1 fruit fly cellular context compared by ENCODE assay signal in genomic region chr3R:25631079-25631478, dm6.
TF ChIP-seq lines count a peak whose summit lies in the region.

No protein-coding gene starts in this region.

TF ChIP-seq in whole organism, embryonic, 481 proteins besides CTCF, POLR2A, EP300 and RAD21 (continued from another document and continues in another):
- TF ChIP-seq Doc3 (GFP tag; IDR thresholded peaks at IDR 0.05; lab: Robert Waterston, UW; ENCODE audit: partially characterized antibody) (no peak), CG8359 (GFP tag; optimal IDR thresholded peaks at IDR 0.05; lab: Kevin White, UChicago; ENCODE audit: borderline replicate concordance) (peak; percentile 28), CG5953 (GFP tag; IDR thresholded peaks at IDR 0.05; lab: Robert Waterston, UW) (peak; percentile 55; the same call in 1 of the 2 replicates), stwl (tag; optimal IDR thresholded peaks at IDR 0.05; lab: Kevin White, UChicago) (no peak), jumu (GFP tag; optimal IDR thresholded peaks at IDR 0.05; lab: Kevin White, UChicago) (peak; percentile 64), HLH3B (GFP tag; IDR thresholded peaks at IDR 0.05; lab: Robert Waterston, UW) (peak; percentile 73), CrebB (tag; optimal IDR thresholded peaks at IDR 0.05; lab: Kevin White, UChicago) (peak; percentile 39), CG4360 (GFP tag; IDR thresholded peaks at IDR 0.05; lab: Robert Waterston, UW) (0 out of 2 replicates have a peak, but pooled peaks have one; percentile 30), gcm2 (GFP tag; optimal IDR thresholded peaks at IDR 0.05; lab: Kevin White, UChicago) (peak; percentile 19), lmd (GFP tag; IDR thresholded peaks at IDR 0.05; lab: Robert Waterston, UW) (peak; percentile 80), danr (GFP tag; IDR thresholded peaks at IDR 0.05; lab: Robert Waterston, UW) (peak; percentile 71), bowl (GFP tag; IDR thresholded peaks at IDR 0.05; lab: Robert Waterston, UW) (no peak), crol (GFP tag; IDR thresholded peaks at IDR 0.05; lab: Robert Waterston, UW) (peak; percentile 80), MTF-1 (GFP tag; optimal IDR thresholded peaks at IDR 0.05; lab: Kevin White, UChicago; ENCODE audit: borderline replicate concordance) (no peak), CG13624 (GFP tag; optimal IDR thresholded peaks at IDR 0.05; lab: Kevin White, UChicago) (peak; percentile 84), CG5245 (GFP tag; optimal IDR thresholded peaks at IDR 0.05; lab: Kevin White, UChicago) (peak; percentile 48), abd-A (tag; optimal IDR thresholded peaks at IDR 0.05; lab: Kevin White, UChicago) (no peak), CG12659 (GFP tag; optimal IDR thresholded peaks at IDR 0.05; lab: Kevin White, UChicago) (peak; percentile 54), Ravus (GFP tag; IDR thresholded peaks at IDR 0.05; lab: Robert Waterston, UW) (no peak; the same call in 1 of the 2 replicates), CG17328 (GFP tag; IDR thresholded peaks at IDR 0.05; lab: Robert Waterston, UW) (peak; percentile 76), D19A (tag; optimal IDR thresholded peaks at IDR 0.05; lab: Kevin White, UChicago) (peak; percentile 58), gt (GFP tag; IDR thresholded peaks at IDR 0.05; lab: Robert Waterston, UW) (peak; percentile 40; the same call in 1 of the 2 replicates), Fer2 (tag; optimal IDR thresholded peaks at IDR 0.05; lab: Kevin White, UChicago) (peak; percentile 37), Lpt (GFP tag; optimal IDR thresholded peaks at IDR 0.05; lab: Kevin White, UChicago) (no peak), CG17359 (tag; optimal IDR thresholded peaks at IDR 0.05; lab: Kevin White, UChicago) (peak; percentile 77), CG16813 (GFP tag; IDR thresholded peaks at IDR 0.05; lab: Robert Waterston, UW; ENCODE audit: partially characterized antibody) (no peak), Dfd (GFP tag; optimal IDR thresholded peaks at IDR 0.05; lab: Kevin White, UChicago) (no peak), Opbp (GFP tag; IDR thresholded peaks at IDR 0.05; lab: Robert Waterston, UW; ENCODE audit: partially characterized antibody) (no peak), Bgb (GFP tag; IDR thresholded peaks at IDR 0.05; lab: Robert Waterston, UW; ENCODE audit: partially characterized antibody) (no peak), CG3995 (GFP tag; optimal IDR thresholded peaks at IDR 0.05; lab: Kevin White, UChicago) (no peak), en (GFP tag; optimal IDR thresholded peaks at IDR 0.05; lab: Kevin White, UChicago) (peak; percentile 28), NfI (GFP tag; optimal IDR thresholded peaks at IDR 0.05; lab: Kevin White, UChicago) (peak; percentile 66), twi (tag; optimal IDR thresholded peaks at IDR 0.05; lab: Kevin White, UChicago) (no peak), CG11456 (GFP tag; IDR thresholded peaks at IDR 0.05; lab: Robert Waterston, UW) (peak; percentile 46; the same call in 2 of the 3 replicates), CG42726 (GFP tag; IDR thresholded peaks at IDR 0.05; lab: Robert Waterston, UW; ENCODE audit: partially characterized antibody) (no peak), ase (GFP tag; IDR thresholded peaks at IDR 0.05; lab: Robert Waterston, UW) (peak; percentile 54; the same call in 1 of the 3 replicates), CG9437 (GFP tag; optimal IDR thresholded peaks at IDR 0.05; lab: Kevin White, UChicago) (peak; percentile 47), gro (GFP tag; optimal IDR thresholded peaks at IDR 0.05; lab: Kevin White, UChicago) (no peak), CG2678 (tag; optimal IDR thresholded peaks at IDR 0.05; lab: Kevin White, UChicago) (peak; percentile 78), CG15269 (tag; optimal IDR thresholded peaks at IDR 0.05; lab: Kevin White, UChicago) (peak; percentile 74), dysf (GFP tag; IDR thresholded peaks at IDR 0.05; lab: Robert Waterston, UW) (peak; percentile 81), Sry-δ (GFP tag; optimal IDR thresholded peaks at IDR 0.05; lab: Kevin White, UChicago) (peak; percentile 24), CG31441 (GFP tag; IDR thresholded peaks at IDR 0.05; lab: Robert Waterston, UW) (peak; percentile 50; the same call in 1 of the 2 replicates), pum (GFP tag; optimal IDR thresholded peaks at IDR 0.05; lab: Kevin White, UChicago) (peak; percentile 65), Hand (GFP tag; optimal IDR thresholded peaks at IDR 0.05; lab: Kevin White, UChicago) (peak; percentile 57), CG1602 (GFP tag; optimal IDR thresholded peaks at IDR 0.05; lab: Kevin White, UChicago) (peak; percentile 58), CG17568 (GFP tag; optimal IDR thresholded peaks at IDR 0.05; lab: Kevin White, UChicago) (peak; percentile 41), lbe (GFP tag; optimal IDR thresholded peaks at IDR 0.05; lab: Kevin White, UChicago) (no peak), CG11398 (GFP tag; optimal IDR thresholded peaks at IDR 0.05; lab: Kevin White, UChicago) (peak; percentile 25), CG2120 (GFP tag; optimal IDR thresholded peaks at IDR 0.05; lab: Kevin White, UChicago) (peak; percentile 73), CG8388 (GFP tag; optimal IDR thresholded peaks at IDR 0.05; lab: Kevin White, UChicago) (peak; percentile 59), vnd (GFP tag; IDR thresholded peaks at IDR 0.05; lab: Robert Waterston, UW; ENCODE audit: partially characterized antibody) (no peak), CG2875 (GFP tag; optimal IDR thresholded peaks at IDR 0.05; lab: Kevin White, UChicago) (peak; percentile 46), Nf-YA (GFP tag; IDR thresholded peaks at IDR 0.05; lab: Robert Waterston, UW) (peak; percentile 67), jing (GFP tag; optimal IDR thresholded peaks at IDR 0.05; lab: Kevin White, UChicago) (peak; percentile 53), h (optimal IDR thresholded peaks at IDR 0.05; lab: Kevin White, UChicago) (no peak), CG1647 (GFP tag; optimal IDR thresholded peaks at IDR 0.05; lab: Kevin White, UChicago) (peak; percentile 40), grau (tag; optimal IDR thresholded peaks at IDR 0.05; lab: Kevin White, UChicago) (peak; percentile 74), CG11504 (tag; optimal IDR thresholded peaks at IDR 0.05; lab: Kevin White, UChicago) (peak; percentile 76), CG14014 (GFP tag; IDR thresholded peaks at IDR 0.05; lab: Robert Waterston, UW) (peak; percentile 73), sna (GFP tag; IDR thresholded peaks at IDR 0.05; lab: Robert Waterston, UW; ENCODE audit: partially characterized antibody) (no peak), tll (GFP tag; optimal IDR thresholded peaks at IDR 0.05; lab: Kevin White, UChicago) (no peak), D19B (GFP tag; optimal IDR thresholded peaks at IDR 0.05; lab: Kevin White, UChicago) (no peak), CG4424 (GFP tag; optimal IDR thresholded peaks at IDR 0.05; lab: Kevin White, UChicago) (peak; percentile 61), aop (GFP tag; IDR thresholded peaks at IDR 0.05; lab: Robert Waterston, UW) (no peak), CG4730 (GFP tag; IDR thresholded peaks at IDR 0.05; lab: Robert Waterston, UW) (peak; percentile 53), luna (GFP tag; optimal IDR thresholded peaks at IDR 0.05; lab: Kevin White, UChicago) (no peak), gfzf (GFP tag; optimal IDR thresholded peaks at IDR 0.05; lab: Kevin White, UChicago) (no peak), CG2199 (GFP tag; IDR thresholded peaks at IDR 0.05; lab: Robert Waterston, UW) (no peak), Dll (GFP tag; IDR thresholded peaks at IDR 0.05; lab: Robert Waterston, UW; ENCODE audit: partially characterized antibody) (no peak), maf-S (GFP tag; optimal IDR thresholded peaks at IDR 0.05; lab: Kevin White, UChicago) (peak; percentile 25), CG8290 (GFP tag; optimal IDR thresholded peaks at IDR 0.05; lab: Kevin White, UChicago) (no peak), CG8290 (tag; optimal IDR thresholded peaks at IDR 0.05; lab: Kevin White, UChicago) (peak in 1 of 2 experiments; percentile 14), trem (tag; optimal IDR thresholded peaks at IDR 0.05; lab: Kevin White, UChicago) (peak; percentile 38), CHES-1-like (GFP tag; optimal IDR thresholded peaks at IDR 0.05; lab: Kevin White, UChicago) (peak; percentile 49), CG31224 (GFP tag; IDR thresholded peaks at IDR 0.05; lab: Robert Waterston, UW) (no peak), CG12744 (GFP tag; optimal IDR thresholded peaks at IDR 0.05; lab: Kevin White, UChicago) (no peak), CG16815 (GFP tag; optimal IDR thresholded peaks at IDR 0.05; lab: Kevin White, UChicago) (peak; percentile 33), CG9817 (tag; optimal IDR thresholded peaks at IDR 0.05; lab: Kevin White, UChicago) (peak; percentile 59), CG4820 (GFP tag; optimal IDR thresholded peaks at IDR 0.05; lab: Kevin White, UChicago) (peak; percentile 67), CG8765 (GFP tag; IDR thresholded peaks at IDR 0.05; lab: Robert Waterston, UW) (peak; percentile 50; the same call in 1 of the 2 replicates), CG3726 (GFP tag; IDR thresholded peaks at IDR 0.05; lab: Robert Waterston, UW) (peak; percentile 76; the same call in 2 of the 3 replicates), CG10274 (GFP tag; optimal IDR thresholded peaks at IDR 0.05; lab: Kevin White, UChicago) (no peak), CG14860 (GFP tag; IDR thresholded peaks at IDR 0.05; lab: Robert Waterston, UW; ENCODE audit: partially characterized antibody) (no peak), Atf-2 (GFP tag; optimal IDR thresholded peaks at IDR 0.05; lab: Kevin White, UChicago) (peak; percentile 26), inv (GFP tag; IDR thresholded peaks at IDR 0.05; lab: Robert Waterston, UW; ENCODE audit: partially characterized antibody) (no peak), sqz (GFP tag; optimal IDR thresholded peaks at IDR 0.05; lab: Kevin White, UChicago) (no peak), Jarid2 (GFP tag; optimal IDR thresholded peaks at IDR 0.05; lab: Kevin White, UChicago) (no peak), CG11093 (GFP tag; IDR thresholded peaks at IDR 0.05; lab: Robert Waterston, UW) (0 out of 3 replicates have a peak, but pooled peaks have one; percentile 42), CG2129 (GFP tag; IDR thresholded peaks at IDR 0.05; lab: Robert Waterston, UW; ENCODE audit: partially characterized antibody) (no peak), CG11695 (GFP tag; IDR thresholded peaks at IDR 0.05; lab: Robert Waterston, UW) (peak; percentile 56; the same call in 2 of the 3 replicates), chm (GFP tag; IDR thresholded peaks at IDR 0.05; lab: Robert Waterston, UW) (peak; percentile 65; the same call in 1 of the 2 replicates), ato (GFP tag; IDR thresholded peaks at IDR 0.05; lab: Robert Waterston, UW; ENCODE audit: partially characterized antibody) (no peak), ranshi (GFP tag; IDR thresholded peaks at IDR 0.05; lab: Robert Waterston, UW) (peak; percentile 78; the same call in 1 of the 2 replicates), toy (GFP tag; IDR thresholded peaks at IDR 0.05; lab: Robert Waterston, UW) (no peak), fru (optimal IDR thresholded peaks at IDR 0.05; lab: Kevin White, UChicago) (no peak), Tbp (GFP tag; optimal IDR thresholded peaks at IDR 0.05; lab: Kevin White, UChicago) (no peak), CG9609 (GFP tag; optimal IDR thresholded peaks at IDR 0.05; lab: Kevin White, UChicago) (peak; percentile 55), bcd (GFP tag; optimal IDR thresholded peaks at IDR 0.05; lab: Kevin White, UChicago) (peak; percentile 72), CG4707 (GFP tag; optimal IDR thresholded peaks at IDR 0.05; lab: Kevin White, UChicago) (peak; percentile 17), CG6175 (GFP tag; IDR thresholded peaks at IDR 0.05; lab: Robert Waterston, UW) (peak; percentile 60; the same call in 1 of the 3 replicates), cato (GFP tag; optimal IDR thresholded peaks at IDR 0.05; lab: Kevin White, UChicago; ENCODE audit: borderline replicate concordance) (peak; percentile 39), tin (GFP tag; optimal IDR thresholded peaks at IDR 0.05; lab: Kevin White, UChicago) (peak; percentile 66), cas (GFP tag; IDR thresholded peaks at IDR 0.05; lab: Robert Waterston, UW) (no peak), phol (tag; optimal IDR thresholded peaks at IDR 0.05; lab: Kevin White, UChicago) (peak; percentile 64), zfh2 (GFP tag; optimal IDR thresholded peaks at IDR 0.05; lab: Kevin White, UChicago) (no peak), E2f2 (GFP tag; IDR thresholded peaks at IDR 0.05; lab: Robert Waterston, UW) (no peak; the same call in 1 of the 2 replicates), Camta (GFP tag; optimal IDR thresholded peaks at IDR 0.05; lab: Kevin White, UChicago) (peak; percentile 13), CG3065 (GFP tag; optimal IDR thresholded peaks at IDR 0.05; lab: Kevin White, UChicago) (no peak), CG17829 (tag; optimal IDR thresholded peaks at IDR 0.05; lab: Kevin White, UChicago) (peak; percentile 52), ssp (GFP tag; IDR thresholded peaks at IDR 0.05; lab: Robert Waterston, UW) (peak; percentile 25; the same call in 1 of the 2 replicates), CG12769 (tag; optimal IDR thresholded peaks at IDR 0.05; lab: Kevin White, UChicago) (peak; percentile 37), org-1 (GFP tag; optimal IDR thresholded peaks at IDR 0.05; lab: Kevin White, UChicago) (peak; percentile 62), CG11247 (GFP tag; IDR thresholded peaks at IDR 0.05; lab: Robert Waterston, UW) (peak; percentile 49; the same call in 1 of the 2 replicates), Optix (GFP tag; IDR thresholded peaks at IDR 0.05; lab: Robert Waterston, UW) (peak; percentile 55; the same call in 2 of the 3 replicates), run (tag; optimal IDR thresholded peaks at IDR 0.05; lab: Kevin White, UChicago) (peak; percentile 48), Chrac-16 (GFP tag; optimal IDR thresholded peaks at IDR 0.05; lab: Kevin White, UChicago) (peak; percentile 40), knrl (GFP tag; IDR thresholded peaks at IDR 0.05; lab: Robert Waterston, UW; ENCODE audit: partially characterized antibody) (no peak), nerfin-2 (GFP tag; IDR thresholded peaks at IDR 0.05; lab: Robert Waterston, UW; ENCODE audit: partially characterized antibody) (no peak), tup (GFP tag; optimal IDR thresholded peaks at IDR 0.05; lab: Kevin White, UChicago) (peak; percentile 21), CG43689 (GFP tag; IDR thresholded peaks at IDR 0.05; lab: Robert Waterston, UW) (no peak), CG11723 (GFP tag; optimal IDR thresholded peaks at IDR 0.05; lab: Kevin White, UChicago) (peak; percentile 37), CG11696 (GFP tag; IDR thresholded peaks at IDR 0.05; lab: Robert Waterston, UW) (no peak), CG14710 (tag; optimal IDR thresholded peaks at IDR 0.05; lab: Kevin White, UChicago) (peak; percentile 32), pb (GFP tag; optimal IDR thresholded peaks at IDR 0.05; lab: Kevin White, UChicago) (peak; percentile 6), sug (tag; optimal IDR thresholded peaks at IDR 0.05; lab: Kevin White, UChicago) (peak; percentile 29), CG10959 (GFP tag; IDR thresholded peaks at IDR 0.05; lab: Robert Waterston, UW) (no peak), CG31365 (tag; optimal IDR thresholded peaks at IDR 0.05; lab: Kevin White, UChicago) (peak; percentile 31)
